Worm (Caenorhabditis elegans) whole organism, late embryonic: ENCODE results near the gene erp-44.3.

Experiments
- dve-1 ChIP-seq: sonication (generic microtip); optimal IDR thresholded peaks from 2 replicates; lab custom pipeline; 2017; ENCODE audit warnings: antibody characterized with exemption, mild to moderate bottlenecking, missing genetic modification characterization, missing compliant biosample characterization
- ets-4 ChIP-seq: sonication (generic microtip); optimal IDR thresholded peaks from 2 replicates; lab custom pipeline; 2016; ENCODE audit warnings: missing genetic modification characterization, missing compliant biosample characterization
- lin-11 ChIP-seq: fragments of 200-800 bp; sonication (Bioruptor generic); optimal IDR thresholded peaks from 2 replicates; lab custom pipeline; 2018; ENCODE audit warnings: mild to moderate bottlenecking, missing genetic modification characterization, missing compliant biosample characterization
- tbx-7 ChIP-seq: sonication (generic microtip); optimal IDR thresholded peaks from 2 replicates; lab custom pipeline; 2016; ENCODE audit warnings: missing genotype, missing genetic modification characterization, missing compliant biosample characterization

ce11 chrIV:8127430-8127829 lies 5.0 kb downstream of the erp-44.3 start:
- TF ChIP-seq tbx-7 (tag; lab: Kevin White, UChicago) (no peak), ets-4 (tag; lab: Kevin White, UChicago) (no peak), lin-11 (no peak), dve-1 (tag; lab: Kevin White, UChicago) (no peak)
